Worm (Caenorhabditis elegans) whole organism, young adult: ENCODE results near the gene rps-1.

Source experiments
- Y67H2A.10 ChIP-seq: fragments of 200-800 bp; sonication (Bioruptor generic); conservative IDR thresholded peaks from 2 replicates; pipeline ENCODE4 v1.3.6; 2022; ENCODE audit warnings: missing genetic modification reagents, missing genetic modification characterization, missing compliant biosample characterization
- gei-17 ChIP-seq: fragments of 200-800 bp; sonication (Bioruptor generic); optimal IDR thresholded peaks from 2 replicates; lab custom pipeline; 2018; ENCODE audit warnings: mild to moderate bottlenecking, missing genetic modification characterization, missing compliant biosample characterization

ce11 chrIII:4449357-4449756, 26.4 kb upstream of the rps-1 start:
- TF ChIP-seq Y67H2A.10 (GFP tag; lab: Robert Waterston, UW) (no peak), gei-17 (GFP tag; lab: Kevin White, UChicago) (no peak)
